Fruit fly (Drosophila melanogaster): ENCODE data around the gene rept.
A peak's percentile ranks its signal among the peaks of the same experiment; 100 is the strongest.

The rept gene

DNA sequence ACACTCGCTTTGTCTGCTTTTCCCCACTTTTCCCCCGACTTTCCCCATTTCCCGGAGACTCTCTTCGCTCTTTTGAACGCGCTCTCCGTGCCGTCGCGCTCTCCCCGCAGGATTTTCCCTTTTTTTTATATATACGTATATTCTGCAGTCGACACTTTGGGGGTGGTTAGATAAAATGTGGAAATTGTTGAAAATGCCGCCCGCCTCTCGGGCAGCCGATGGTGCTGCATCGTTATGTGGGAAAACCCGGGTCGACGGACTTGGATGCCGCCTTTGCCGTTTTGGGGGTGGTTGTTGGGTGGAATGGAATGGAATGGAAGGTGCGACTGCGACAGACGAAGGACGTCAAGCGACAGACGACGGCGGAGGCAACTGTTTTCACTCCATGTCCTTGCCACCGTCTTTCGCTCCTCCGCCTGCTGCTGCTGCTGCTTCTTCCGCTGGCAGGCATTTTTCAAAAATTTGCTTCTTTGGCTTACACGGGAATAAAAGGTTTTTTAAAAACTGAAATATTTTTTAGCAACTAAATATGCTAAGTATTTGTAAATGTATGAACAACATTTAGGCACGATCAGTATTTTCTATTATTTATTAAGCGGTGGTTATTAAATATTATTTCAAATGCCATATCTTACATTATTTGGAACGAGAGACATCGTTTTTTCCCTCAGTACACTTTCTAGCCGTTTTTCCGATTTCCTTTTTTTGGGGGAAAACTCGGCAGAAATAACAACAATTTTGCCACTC lies 24.2 kb upstream of the rept start (continued):
- TF ChIP-seq tll (GFP tag; optimal IDR thresholded peaks at IDR 0.05) (no peak), fd102C (GFP tag; optimal IDR thresholded peaks at IDR 0.05) (no peak), CG11723 (GFP tag; optimal IDR thresholded peaks at IDR 0.05) (no peak), esg (GFP tag; conservative IDR thresholded peaks at IDR 0.05) (0 out of 2 replicates have a peak, but pooled peaks have one; percentile 8), CrebB (tag; optimal IDR thresholded peaks at IDR 0.05) (no peak), nerfin-2 (GFP tag; IDR thresholded peaks at IDR 0.05; ENCODE audit: partially characterized antibody) (no peak), knrl (GFP tag; IDR thresholded peaks at IDR 0.05; ENCODE audit: partially characterized antibody) (no peak), ash1 (GFP tag; optimal IDR thresholded peaks at IDR 0.05) (no peak), jumu (GFP tag; optimal IDR thresholded peaks at IDR 0.05) (no peak), jigr1 (GFP tag; IDR thresholded peaks at IDR 0.05) (no peak), CG1529 (GFP tag; optimal IDR thresholded peaks at IDR 0.05) (no peak), gcm (GFP tag; optimal IDR thresholded peaks at IDR 0.05) (no peak), CG12391 (tag; optimal IDR thresholded peaks at IDR 0.05) (peak; percentile 50), dan (GFP tag; IDR thresholded peaks at IDR 0.05) (no peak), Mrtf (GFP tag; IDR thresholded peaks at IDR 0.05) (no peak), CG18764 (GFP tag; optimal IDR thresholded peaks at IDR 0.05) (no peak), CG12299 (tag; optimal IDR thresholded peaks at IDR 0.05) (no peak), CG6791 (GFP tag; IDR thresholded peaks at IDR 0.05; ENCODE audit: partially characterized antibody) (no peak), CG17359 (tag; optimal IDR thresholded peaks at IDR 0.05) (no peak), amos (GFP tag; IDR thresholded peaks at IDR 0.05; ENCODE audit: partially characterized antibody) (no peak), Trl (optimal IDR thresholded peaks at IDR 0.05) (peak; percentile 46 to 54), Trl (GFP tag; optimal IDR thresholded peaks at IDR 0.05) (no peak), chif (GFP tag; optimal IDR thresholded peaks at IDR 0.05) (no peak), Ptx1 (GFP tag; IDR thresholded peaks at IDR 0.05) (peak; percentile 23; the same call in 1 of the 2 replicates), CG11560 (tag; IDR thresholded peaks at IDR 0.05) (no peak), Usf (GFP tag; optimal IDR thresholded peaks at IDR 0.05) (no peak), Ravus (GFP tag; IDR thresholded peaks at IDR 0.05) (no peak), CG10543 (GFP tag; optimal IDR thresholded peaks at IDR 0.05) (no peak), HLHmδ (GFP tag; optimal IDR thresholded peaks at IDR 0.05) (no peak), CG15696 (tag; optimal IDR thresholded peaks at IDR 0.05) (no peak), GATAe (GFP tag; conservative IDR thresholded peaks at IDR 0.05) (no peak), CG9817 (tag; optimal IDR thresholded peaks at IDR 0.05) (no peak), insv (GFP tag; optimal IDR thresholded peaks at IDR 0.05) (no peak), sob (GFP tag; IDR thresholded peaks at IDR 0.05) (no peak), grn (GFP tag; optimal IDR thresholded peaks at IDR 0.05) (no peak), ranshi (GFP tag; IDR thresholded peaks at IDR 0.05) (no peak; the same call in 1 of the 2 replicates), CG6813 (GFP tag; optimal IDR thresholded peaks at IDR 0.05) (no peak), ase (GFP tag; IDR thresholded peaks at IDR 0.05) (no peak), CG14710 (tag; optimal IDR thresholded peaks at IDR 0.05) (peak; percentile 6), Taf1 (GFP tag; IDR thresholded peaks at IDR 0.05) (no peak), croc (GFP tag; conservative IDR thresholded peaks at IDR 0.05) (no peak), CG9609 (GFP tag; optimal IDR thresholded peaks at IDR 0.05) (no peak), CG12104 (GFP tag; optimal IDR thresholded peaks at IDR 0.05) (no peak), CG10366 (GFP tag; IDR thresholded peaks at IDR 0.05) (peak; percentile 23), CG11456 (GFP tag; IDR thresholded peaks at IDR 0.05) (no peak), zen2 (GFP tag; IDR thresholded peaks at IDR 0.05; ENCODE audit: partially characterized antibody) (no peak), CG12744 (GFP tag; optimal IDR thresholded peaks at IDR 0.05) (no peak), Opbp (GFP tag; IDR thresholded peaks at IDR 0.05; ENCODE audit: partially characterized antibody) (no peak), mam (GFP tag; optimal IDR thresholded peaks at IDR 0.05) (no peak), hb (GFP tag; IDR thresholded peaks at IDR 0.05; ENCODE audit: partially characterized antibody) (no peak)

Measured in whole organism, embryonic.